Worm (Caenorhabditis elegans) whole organism, young adult: ENCODE results near the gene otpl-8.

Experiments
- F52B5.7 ChIP-seq: sonication (generic microtip); optimal IDR thresholded peaks from 2 replicates; lab custom pipeline; 2016; ENCODE audit warnings: mild to moderate bottlenecking, missing genetic modification characterization, missing compliant biosample characterization
- Y79H2A.3 ChIP-seq: fragments of 200-800 bp; sonication (Bioruptor generic); conservative IDR thresholded peaks from 2 replicates; pipeline ENCODE4 v1.3.6; 2022; ENCODE audit warnings: missing genetic modification reagents, missing genetic modification characterization, missing compliant biosample characterization
- dox-1 ChIP-seq: fragments of 200-800 bp; sonication (Bioruptor generic); IDR thresholded peaks from 2 replicates; pipeline ENCODE4 v1.3.6; 2022; ENCODE audit warnings: missing genetic modification reagents, missing genetic modification characterization, missing compliant biosample characterization
- egl-18 ChIP-seq: fragments of 200-800 bp; sonication (Bioruptor generic); IDR thresholded peaks from 2 replicates; pipeline ENCODE4 v1.3.6; 2022; ENCODE audit warnings: missing genetic modification reagents, missing genetic modification characterization, missing compliant biosample characterization
- mes-4 ChIP-seq: sonication (generic microtip); optimal IDR thresholded peaks from 2 replicates; lab custom pipeline; 2016; ENCODE audit warnings: missing genotype, missing genetic modification characterization, missing compliant biosample characterization
- nhr-120 ChIP-seq: fragments of 200-800 bp; sonication (Bioruptor generic); IDR thresholded peaks from 2 replicates; pipeline ENCODE4 v1.3.6; 2022; ENCODE audit warnings: missing genetic modification characterization, missing compliant biosample characterization
- rec-8 ChIP-seq, 2 experiments: sonication (generic microtip); optimal IDR thresholded peaks; 2 replicates each; lab custom pipeline; 2016; ENCODE audit warnings: mild to moderate bottlenecking in 2 of 2, missing genetic modification characterization in 2 of 2, missing genetic modification reagents in 2 of 2, missing genotype in 2 of 2, missing biosample characterization in 1 of 2, missing compliant biosample characterization in 1 of 2, moderate library complexity in 1 of 2
- sea-2 ChIP-seq: fragments of 200-800 bp; sonication (Bioruptor generic); IDR thresholded peaks from 2 replicates; pipeline ENCODE4 v1.3.6; 2022; ENCODE audit warnings: missing genetic modification characterization, missing compliant biosample characterization
- unc-62 ChIP-seq: fragments of 150-350 bp; optimal IDR thresholded peaks from 2 replicates; lab custom pipeline; 2014; ENCODE audit warnings: missing biosample characterization, missing genetic modification reagents, missing genetic modification characterization

- TF ChIP-seq nhr-120 (GFP tag; lab: Robert Waterston, UW) (no peak), dox-1 (GFP tag; lab: Robert Waterston, UW) (no peak), F52B5.7 (no peak), egl-18 (GFP tag; lab: Robert Waterston, UW) (no peak), Y79H2A.3 (GFP tag; lab: Robert Waterston, UW) (no peak), rec-8 (tag; optimal IDR thresholded peaks at IDR 0.05; lab: Kevin White, UChicago) (no peak), mes-4 (no peak), unc-62 (GFP tag; lab: Kevin White, UChicago) (no peak), sea-2 (GFP tag; lab: Robert Waterston, UW) (no peak)
Observed at ce11 chrX:12304231-12304630, 33.5 kb upstream of the otpl-8 start.
